Fruit fly (Drosophila melanogaster) whole organism, embryonic: ENCODE results near the gene CG9795.
A peak's percentile ranks its signal among the peaks of the same experiment; 100 is the strongest.

Experiments used
- B-H1 ChIP-seq: fragments of 200-800 bp; sonication (Bioruptor generic); IDR thresholded peaks from 3 replicates; pipeline ENCODE4 v1.3.6; 2022; ENCODE audit warnings: missing biosample characterization, missing genetic modification characterization
- B-H2 ChIP-seq: fragments of 200-800 bp; sonication (Bioruptor generic); optimal IDR thresholded peaks from 2 replicates; lab custom pipeline; 2018; ENCODE audit warnings: missing biosample characterization, mild to moderate bottlenecking, missing genetic modification characterization
- CG10147 ChIP-seq: fragments of 200-800 bp; sonication (Bioruptor generic); optimal IDR thresholded peaks from 2 replicates; lab custom pipeline; 2019; ENCODE audit warnings: missing biosample characterization, mild to moderate bottlenecking, missing genetic modification characterization, moderate library complexity
- CG11085 ChIP-seq: fragments of 200-800 bp; sonication (Bioruptor generic); IDR thresholded peaks from 2 replicates; pipeline ENCODE4 v1.3.6; 2022; ENCODE audit warnings: missing biosample characterization, missing genetic modification characterization
- CG11504 ChIP-seq: fragments of 200-800 bp; sonication (Bioruptor generic); optimal IDR thresholded peaks from 3 replicates; lab custom pipeline; 2019; ENCODE audit warnings: missing biosample characterization, mild to moderate bottlenecking, missing genetic modification characterization, moderate library complexity
- CG11560 ChIP-seq: fragments of 200-800 bp; sonication (Bioruptor generic); IDR thresholded peaks from 3 replicates; pipeline ENCODE4 v1.3.6; 2022; ENCODE audit warnings: missing biosample characterization, missing genetic modification characterization
- CG11695 ChIP-seq: fragments of 200-800 bp; sonication (Bioruptor generic); IDR thresholded peaks from 3 replicates; pipeline ENCODE4 v1.3.6; 2022; ENCODE audit warnings: missing biosample characterization, missing genetic modification characterization
- CG13894 ChIP-seq: fragments of 200-800 bp; sonication (Bioruptor generic); optimal IDR thresholded peaks from 3 replicates; lab custom pipeline; 2018; ENCODE audit warnings: missing biosample characterization, mild to moderate bottlenecking, missing genetic modification characterization, moderate library complexity
- CG17612 ChIP-seq: fragments of 200-800 bp; sonication (Bioruptor generic); IDR thresholded peaks from 2 replicates; pipeline ENCODE4 v1.3.6; 2022; ENCODE audit warnings: missing biosample characterization, missing genetic modification characterization
- CG2199 ChIP-seq: fragments of 200-800 bp; sonication (Bioruptor generic); IDR thresholded peaks from 3 replicates; pipeline ENCODE4 v1.3.6; 2022; ENCODE audit warnings: missing biosample characterization, missing genetic modification characterization
- CG3163 ChIP-seq: fragments of 200-800 bp; sonication (Bioruptor generic); optimal IDR thresholded peaks from 3 replicates; lab custom pipeline; 2016; ENCODE audit warnings: missing biosample characterization, missing genetic modification characterization
- CG32772 ChIP-seq: fragments of 200-800 bp; sonication (Bioruptor generic); IDR thresholded peaks from 2 replicates; pipeline ENCODE4 v1.3.6; 2022; ENCODE audit warnings: missing biosample characterization, missing genetic modification characterization
- CG34376 ChIP-seq: fragments of 200-800 bp; sonication (Bioruptor generic); optimal IDR thresholded peaks from 2 replicates; lab custom pipeline; 2018; ENCODE audit warnings: missing biosample characterization, mild to moderate bottlenecking, missing genetic modification characterization
- CG3995 ChIP-seq: fragments of 200-800 bp; sonication (Bioruptor generic); optimal IDR thresholded peaks from 3 replicates; lab custom pipeline; 2016; ENCODE audit warnings: missing biosample characterization, missing genetic modification characterization
- CG8290 ChIP-seq, 3 experiments: fragments of 200-800 bp; sonication (Bioruptor generic); optimal IDR thresholded peaks; 2 replicates each; lab custom pipeline; 2016 to 2019; ENCODE audit warnings: missing biosample characterization in 3 of 3, missing genetic modification characterization in 3 of 3, mild to moderate bottlenecking in 2 of 3, moderate library complexity in 1 of 3
- CrebB ChIP-seq: fragments of 200-800 bp; sonication (Bioruptor generic); optimal IDR thresholded peaks from 3 replicates; lab custom pipeline; 2018; ENCODE audit warnings: missing biosample characterization, mild to moderate bottlenecking, missing genetic modification characterization
- Dfd ChIP-seq, 2 experiments: fragments of >200 bp; optimal IDR thresholded peaks; 2 replicates each; lab custom pipeline; 2017; ENCODE audit warnings: missing biosample characterization in 2 of 2, missing genetic modification characterization in 2 of 2
- Fer1 ChIP-seq: fragments of 200-800 bp; sonication (Bioruptor generic); optimal IDR thresholded peaks from 2 replicates; lab custom pipeline; 2017; ENCODE audit warnings: missing biosample characterization, mild to moderate bottlenecking, missing genetic modification characterization
- Hand ChIP-seq: fragments of 200-800 bp; sonication (Bioruptor generic); optimal IDR thresholded peaks from 2 replicates; lab custom pipeline; 2017; ENCODE audit warnings: mild to moderate bottlenecking, missing biosample characterization, missing genetic modification reagents, missing genetic modification characterization
- Med ChIP-seq: fragments of 200-800 bp; sonication (Bioruptor generic); peaks from one replicate; lab custom pipeline; 2016; ENCODE audit warnings: missing biosample characterization, missing genetic modification characterization, mild to moderate bottlenecking, inconsistent platforms, moderate library complexity
- Trl ChIP-seq, 3 experiments: fragments of >200 bp in 2 of 3; fragments of 200-800 bp in 1 of 3; sonication (Bioruptor generic) in 1 of 3; optimal IDR thresholded peaks; 2 replicates in 1 of 3; 3 replicates in 2 of 3; lab custom pipeline; 2016 to 2017; ENCODE audit warnings: missing biosample characterization in 1 of 3, missing genetic modification characterization in 1 of 3
- ash1 ChIP-seq: fragments of 200-800 bp; sonication (Bioruptor generic); optimal IDR thresholded peaks from 2 replicates; lab custom pipeline; 2018; ENCODE audit warnings: missing biosample characterization, mild to moderate bottlenecking, missing genetic modification characterization
- bab2 ChIP-seq: fragments of 200-800 bp; sonication (Bioruptor generic); optimal IDR thresholded peaks from 2 replicates; lab custom pipeline; 2016; ENCODE audit warnings: missing biosample characterization, missing genetic modification characterization
- bcd ChIP-seq: fragments of 200-800 bp; sonication (Bioruptor generic); optimal IDR thresholded peaks from 2 replicates; lab custom pipeline; 2017; ENCODE audit warnings: missing biosample characterization, mild to moderate bottlenecking, missing genetic modification characterization
- cato ChIP-seq: fragments of 200-800 bp; sonication (Bioruptor generic); optimal IDR thresholded peaks from 2 replicates; lab custom pipeline; 2016; ENCODE audit warnings: missing biosample characterization, missing genetic modification characterization, borderline replicate concordance
- ci ChIP-seq: fragments of 200-800 bp; sonication (Bioruptor generic); IDR thresholded peaks from 3 replicates; pipeline ENCODE4 v1.3.6; 2022; ENCODE audit warnings: missing biosample characterization, missing genetic modification characterization
- da ChIP-seq: fragments of 200-800 bp; sonication (Bioruptor generic); optimal IDR thresholded peaks from 2 replicates; lab custom pipeline; 2016; ENCODE audit warnings: missing biosample characterization, missing genetic modification characterization
- dan ChIP-seq: fragments of 200-800 bp; sonication (Bioruptor generic); IDR thresholded peaks from 2 replicates; pipeline ENCODE4 v1.3.6; 2022; ENCODE audit warnings: missing biosample characterization, missing genetic modification characterization
- exex ChIP-seq: fragments of 200-800 bp; sonication (Bioruptor generic); optimal IDR thresholded peaks from 4 replicates; lab custom pipeline; 2018; ENCODE audit warnings: missing biosample characterization, mild to moderate bottlenecking, missing genetic modification characterization, moderate library complexity
- eyg ChIP-seq: fragments of 200-800 bp; sonication (Bioruptor generic); optimal IDR thresholded peaks from 3 replicates; lab custom pipeline; 2016; ENCODE audit warnings: missing biosample characterization, missing genetic modification characterization
- fd102C ChIP-seq: fragments of 200-800 bp; sonication (Bioruptor generic); optimal IDR thresholded peaks from 2 replicates; lab custom pipeline; 2018; ENCODE audit warnings: missing biosample characterization, mild to moderate bottlenecking, missing genetic modification characterization, moderate library complexity
- gcm ChIP-seq: fragments of 200-800 bp; sonication (Bioruptor generic); optimal IDR thresholded peaks from 2 replicates; lab custom pipeline; 2019; ENCODE audit warnings: missing biosample characterization, mild to moderate bottlenecking, missing genetic modification characterization, moderate library complexity
- gfzf ChIP-seq: fragments of 200-800 bp; sonication (Bioruptor generic); optimal IDR thresholded peaks from 2 replicates; lab custom pipeline; 2016; ENCODE audit warnings: missing biosample characterization, mild to moderate bottlenecking, missing genetic modification characterization, moderate library complexity
- grn ChIP-seq: fragments of 200-800 bp; sonication (Bioruptor generic); optimal IDR thresholded peaks from 3 replicates; lab custom pipeline; 2017; ENCODE audit warnings: missing biosample characterization, missing genetic modification characterization
- h ChIP-seq: fragments of >200 bp; optimal IDR thresholded peaks from 2 replicates; lab custom pipeline; 2017
- her ChIP-seq: fragments of 200-800 bp; sonication (Bioruptor generic); optimal IDR thresholded peaks from 2 replicates; lab custom pipeline; 2016; ENCODE audit warnings: missing biosample characterization, missing genetic modification characterization
- lab ChIP-seq: fragments of 200-800 bp; sonication (Bioruptor generic); optimal IDR thresholded peaks from 3 replicates; lab custom pipeline; 2017; ENCODE audit warnings: missing biosample characterization, missing genetic modification characterization, mild to moderate bottlenecking, moderate library complexity, missing genetic modification reagents
- lbe ChIP-seq: fragments of 200-800 bp; sonication (Bioruptor generic); optimal IDR thresholded peaks from 2 replicates; lab custom pipeline; 2016; ENCODE audit warnings: missing biosample characterization, mild to moderate bottlenecking, missing genetic modification characterization
- luna ChIP-seq: fragments of 200-800 bp; sonication (Bioruptor generic); optimal IDR thresholded peaks from 2 replicates; lab custom pipeline; 2016; ENCODE audit warnings: missing biosample characterization, missing genetic modification characterization
- nerfin-1 ChIP-seq: fragments of 200-800 bp; sonication (Bioruptor generic); optimal IDR thresholded peaks from 3 replicates; lab custom pipeline; 2019; ENCODE audit warnings: missing biosample characterization, mild to moderate bottlenecking, missing genetic modification characterization, moderate library complexity
- nom ChIP-seq: fragments of 200-800 bp; sonication (Bioruptor generic); optimal IDR thresholded peaks from 2 replicates; lab custom pipeline; 2017; ENCODE audit warnings: missing biosample characterization, missing genetic modification characterization, mild to moderate bottlenecking, moderate library complexity, missing genetic modification reagents
- pan ChIP-seq, 4 experiments: fragments of >200 bp in 3 of 4; fragments of 200-800 bp in 1 of 4; sonication (Bioruptor generic) in 1 of 4; optimal IDR thresholded peaks in 3 of 4; IDR thresholded peaks in 1 of 4; 2 replicates each; pipeline versions ENCODE4 v1.3.6 to Lab custom; 2017 to 2022; ENCODE audit warnings: missing biosample characterization in 2 of 4, missing genetic modification characterization in 2 of 4, mixed read lengths in 1 of 4
- pros ChIP-seq: fragments of 200-800 bp; sonication (Bioruptor generic); optimal IDR thresholded peaks from 3 replicates; lab custom pipeline; 2019; ENCODE audit warnings: missing biosample characterization, mild to moderate bottlenecking, missing genetic modification characterization, moderate library complexity
- rib ChIP-seq: fragments of 200-800 bp; sonication (Bioruptor generic); IDR thresholded peaks from 2 replicates; pipeline ENCODE4 v1.3.6; 2022; ENCODE audit warnings: missing biosample characterization, missing genetic modification characterization
- sens ChIP-seq: fragments of 200-800 bp; sonication (Bioruptor generic); peaks from one replicate; lab custom pipeline; 2016; ENCODE audit warnings: missing biosample characterization, missing genetic modification characterization
- slp2 ChIP-seq: fragments of 200-800 bp; sonication (Bioruptor generic); optimal IDR thresholded peaks from 2 replicates; lab custom pipeline; 2016; ENCODE audit warnings: missing biosample characterization, missing genetic modification characterization
- sna ChIP-seq: fragments of 200-800 bp; sonication (Bioruptor generic); IDR thresholded peaks from 2 replicates; pipeline ENCODE4 v1.3.6; 2022; ENCODE audit warnings: missing biosample characterization, missing genetic modification characterization; ENCODE audit not compliant: partially characterized antibody
- sug ChIP-seq: fragments of 200-800 bp; optimal IDR thresholded peaks from 2 replicates; lab custom pipeline; 2019; ENCODE audit warnings: missing biosample characterization, mild to moderate bottlenecking, missing genetic modification characterization, moderate library complexity

The CG9795 gene

DNA sequence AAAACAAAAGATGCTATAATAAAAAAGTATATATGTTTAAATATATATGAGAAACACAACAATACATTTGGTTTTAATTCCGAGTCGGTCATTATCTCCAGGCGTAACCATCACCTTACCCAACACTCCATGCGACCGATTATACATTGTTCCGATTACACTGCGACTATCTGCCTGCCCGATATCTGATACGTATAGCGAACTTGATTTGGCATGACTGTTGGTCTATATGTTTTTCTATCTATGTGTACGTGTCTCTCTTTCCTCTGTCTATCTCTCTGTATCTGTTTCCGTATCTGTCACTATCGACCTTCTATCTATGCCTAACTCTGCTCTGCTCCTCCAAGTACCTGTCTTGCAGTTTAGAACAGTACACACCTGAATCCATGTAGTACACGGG is 18.0 kb upstream of the CG9795 start (continued):
- TF ChIP-seq her (GFP tag; lab: Kevin White, UChicago): no peak
- TF ChIP-seq dan: no peak
- no peak for TF ChIP-seq ash1 (GFP tag; lab: Kevin White, UChicago)
- TF ChIP-seq Dfd (GFP tag; optimal IDR thresholded peaks at IDR 0.05; lab: Kevin White, UChicago): no peak
- no peak for TF ChIP-seq cato (GFP tag; lab: Kevin White, UChicago)
- TF ChIP-seq CG32772: no peak
- peak; percentile 54 for TF ChIP-seq grn (GFP tag; lab: Kevin White, UChicago)
- no peak for TF ChIP-seq da (GFP tag; lab: Kevin White, UChicago)
- TF ChIP-seq bcd: no peak
- no peak for TF ChIP-seq B-H1
- TF ChIP-seq CG2199: 0 out of 3 replicates have a peak, but pooled peaks have one; percentile 29
- TF ChIP-seq CG11085 (GFP tag; lab: Robert Waterston, UW): no peak
- no peak for TF ChIP-seq B-H2 (GFP tag; lab: Kevin White, UChicago)
- TF ChIP-seq gcm (GFP tag; lab: Kevin White, UChicago): no peak
- peak; percentile 35 for TF ChIP-seq exex (tag; lab: Kevin White, UChicago)
- TF ChIP-seq gfzf (GFP tag; lab: Kevin White, UChicago): no peak
- no peak for TF ChIP-seq bab2 (GFP tag; lab: Kevin White, UChicago)
- no peak for TF ChIP-seq fd102C (GFP tag; lab: Kevin White, UChicago)
- no peak for TF ChIP-seq rib (GFP tag; lab: Robert Waterston, UW)
- no peak for TF ChIP-seq CG11560
- TF ChIP-seq CrebB (tag; lab: Kevin White, UChicago): no peak
- TF ChIP-seq slp2: no peak
- no peak for TF ChIP-seq ci
- TF ChIP-seq pros (GFP tag; lab: Kevin White, UChicago): no peak
- no peak for TF ChIP-seq pan (optimal IDR thresholded peaks at IDR 0.05; lab: Kevin White, UChicago)
- TF ChIP-seq pan (GFP tag; optimal IDR thresholded peaks at IDR 0.05 in 1 of 2, IDR thresholded peaks at IDR 0.05 in 1 of 2): no peak

DNA sequence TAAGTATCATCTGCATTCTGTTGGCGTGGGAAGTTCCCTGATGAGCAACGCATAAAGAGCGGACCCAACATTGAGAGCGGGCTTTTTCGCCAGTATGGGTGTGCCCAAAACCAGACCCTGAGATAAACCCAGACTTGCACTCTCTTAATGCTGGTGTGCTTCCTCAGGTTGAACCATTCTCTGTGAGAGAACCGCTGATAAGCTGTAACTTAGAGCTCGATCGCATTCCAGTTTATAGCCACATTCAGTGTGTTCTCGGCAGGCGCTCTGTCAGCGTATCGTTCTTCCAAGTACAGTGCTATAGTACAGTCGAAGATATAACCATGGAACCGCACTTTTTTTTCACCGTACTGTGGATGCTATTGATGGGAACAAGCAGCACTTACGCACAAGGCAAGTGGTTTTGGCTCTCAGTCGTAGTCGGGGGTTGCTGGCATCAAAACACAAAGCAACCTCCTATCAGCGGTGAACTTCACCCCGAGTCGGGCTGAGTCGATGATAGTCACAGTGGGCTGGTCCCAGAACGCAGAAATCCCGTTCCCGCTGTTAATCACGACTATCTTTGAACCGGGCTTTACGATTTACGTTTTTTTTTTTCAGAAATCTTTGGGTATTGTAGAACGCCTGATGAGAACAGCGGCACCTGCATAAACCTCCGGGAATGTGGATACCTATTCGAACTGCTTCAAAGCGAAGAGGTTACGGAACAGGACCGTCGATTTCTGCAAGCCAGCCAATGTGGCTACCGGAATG is 11.6 kb upstream of the CG9795 start, which contains the start of gene MP1:
MP1 (plus strand) TSS at position 245 of the 753 bp plus-strand sequence.
- TF ChIP-seq CG11695 (GFP tag; lab: Robert Waterston, UW) (0 out of 3 replicates have a peak, but pooled peaks have one; percentile 12), pros (GFP tag; lab: Kevin White, UChicago) (peak; percentile 47), Med (GFP tag; lab: Kevin White, UChicago) (peak; percentile 82), luna (GFP tag; lab: Kevin White, UChicago) (no peak), CG3995 (peak; percentile 45), sens (GFP tag; lab: Kevin White, UChicago) (peak; percentile 71), CG13894 (tag; lab: Kevin White, UChicago) (peak; percentile 49), sug (tag; lab: Kevin White, UChicago) (peak; percentile 46), dan (no peak), CG8290 (GFP tag; optimal IDR thresholded peaks at IDR 0.05; lab: Kevin White, UChicago) (no peak), CG8290 (tag; optimal IDR thresholded peaks at IDR 0.05; lab: Kevin White, UChicago) (peak in 1 of 2 experiments; percentile 13), nerfin-1 (peak; percentile 8), sna (GFP tag; lab: Robert Waterston, UW) (peak; percentile 23; the same call in 1 of the 2 replicates), Fer1 (GFP tag; lab: Kevin White, UChicago) (peak; percentile 19), CG17612 (no peak), eyg (no peak), CG10147 (GFP tag; lab: Kevin White, UChicago) (no peak), lbe (GFP tag; lab: Kevin White, UChicago) (peak; percentile 36), CG3163 (GFP tag; lab: Kevin White, UChicago) (peak; percentile 73), h (no peak), Trl (optimal IDR thresholded peaks at IDR 0.05; lab: Kevin White, UChicago) (peak; percentile 65 to 69), Trl (GFP tag; optimal IDR thresholded peaks at IDR 0.05; lab: Kevin White, UChicago) (no peak), lab (GFP tag; lab: Kevin White, UChicago) (peak; percentile 21), CG11504 (no peak), Hand (peak; percentile 3), nom (GFP tag; lab: Kevin White, UChicago) (peak; percentile 73), CG34376 (GFP tag; lab: Kevin White, UChicago) (peak; percentile 79)
